Worm (Caenorhabditis elegans) whole organism, L2 larva: ENCODE measurements around the gene cacn-1.

ENCODE experiments used
- R02D3.7 ChIP-seq: fragments of 150-350 bp; optimal IDR thresholded peaks from 2 replicates; lab custom pipeline; 2014; ENCODE audit warnings: missing biosample characterization, missing genetic modification characterization
- ama-1 ChIP-seq: fragments of 150-350 bp; optimal IDR thresholded peaks from 2 replicates; lab custom pipeline; 2018; ENCODE audit warnings: inconsistent platforms
- crh-2 ChIP-seq: sonication (generic microtip); optimal IDR thresholded peaks from 2 replicates; lab custom pipeline; 2017; ENCODE audit warnings: missing biosample characterization, missing genetic modification characterization
- egl-27 ChIP-seq: sonication (generic microtip); optimal IDR thresholded peaks from 3 replicates; lab custom pipeline; 2017; ENCODE audit warnings: missing biosample characterization, missing genetic modification reagents, missing genetic modification characterization
- fos-1 ChIP-seq: fragments of 150-350 bp; optimal IDR thresholded peaks from 2 replicates; lab custom pipeline; 2014; ENCODE audit warnings: missing biosample characterization, missing genetic modification characterization
- lin-39 ChIP-seq: fragments of 150-350 bp; optimal IDR thresholded peaks from 2 replicates; lab custom pipeline; 2014; ENCODE audit warnings: missing biosample characterization, missing genetic modification reagents, missing genetic modification characterization
- mab-5 ChIP-seq: fragments of 150-350 bp; optimal IDR thresholded peaks from 2 replicates; lab custom pipeline; 2014; ENCODE audit warnings: missing biosample characterization, missing genetic modification characterization
- mdl-1 ChIP-seq, 2 experiments: fragments of 150-350 bp in 1 of 2; sonication (generic microtip) in 1 of 2; optimal IDR thresholded peaks; 2 replicates each; lab custom pipeline; 2017; ENCODE audit warnings: missing biosample characterization in 2 of 2, missing genetic modification characterization in 2 of 2
- nhr-11 ChIP-seq: fragments of 150-350 bp; optimal IDR thresholded peaks from 2 replicates; lab custom pipeline; 2014; ENCODE audit warnings: missing biosample characterization, missing genetic modification characterization
- nhr-12 ChIP-seq: fragments of 150-350 bp; optimal IDR thresholded peaks from 2 replicates; lab custom pipeline; 2014; ENCODE audit warnings: missing biosample characterization, missing genetic modification characterization
- nhr-129 ChIP-seq: fragments of 150-350 bp; optimal IDR thresholded peaks from 2 replicates; lab custom pipeline; 2014; ENCODE audit warnings: missing biosample characterization, missing genetic modification characterization
- skn-1 ChIP-seq: sonication (generic microtip); optimal IDR thresholded peaks from 2 replicates; lab custom pipeline; 2017; ENCODE audit warnings: missing biosample characterization, missing genetic modification characterization
- unc-62 ChIP-seq: fragments of 150-350 bp; optimal IDR thresholded peaks from 2 replicates; lab custom pipeline; 2014; ENCODE audit warnings: missing biosample characterization, missing genetic modification reagents, missing genetic modification characterization
- ztf-11 ChIP-seq: sonication (generic microtip); optimal IDR thresholded peaks from 2 replicates; lab custom pipeline; 2017; ENCODE audit warnings: missing biosample characterization, missing genetic modification characterization

- TF ChIP-seq skn-1 (tag; lab: Kevin White, UChicago) (no peak), egl-27 (tag; lab: Kevin White, UChicago) (no peak), ama-1 (no peak), ztf-11 (tag; lab: Kevin White, UChicago) (no peak), fos-1 (tag; lab: Kevin White, UChicago) (no peak), mab-5 (no peak), crh-2 (tag; lab: Kevin White, UChicago) (no peak), nhr-12 (no peak), nhr-129 (tag; lab: Kevin White, UChicago) (no peak), R02D3.7 (tag; lab: Kevin White, UChicago) (no peak), unc-62 (no peak), lin-39 (tag; lab: Kevin White, UChicago) (no peak), mdl-1 (tag; optimal IDR thresholded peaks at IDR 0.05; lab: Kevin White, UChicago) (no peak), nhr-11 (tag; lab: Kevin White, UChicago) (no peak)
Measured at ce11 chrII:14095875-14096274, 46.1 kb downstream of the cacn-1 start.
